Worm (Caenorhabditis elegans) whole organism, L4 larva: ENCODE measurements around the gene H35B03.1.

Source experiments
- D1046.2 ChIP-seq: fragments of 200-800 bp; sonication (Bioruptor generic); IDR thresholded peaks from 2 replicates; pipeline ENCODE4 v1.3.6; 2022; ENCODE audit warnings: missing genetic modification characterization, missing compliant biosample characterization
- F10B5.3 ChIP-seq: sonication (generic microtip); optimal IDR thresholded peaks from 2 replicates; lab custom pipeline; 2016; ENCODE audit warnings: mild to moderate bottlenecking, missing genetic modification characterization, missing compliant biosample characterization
- F37D6.2 ChIP-seq: sonication (generic microtip); optimal IDR thresholded peaks from 2 replicates; lab custom pipeline; 2016; ENCODE audit warnings: mild to moderate bottlenecking, missing genetic modification characterization, missing compliant biosample characterization
- R02D3.7 ChIP-seq: fragments of 150-350 bp; sonication (generic microtip); optimal IDR thresholded peaks from 3 replicates; lab custom pipeline; 2014; ENCODE audit warnings: missing biosample characterization, missing genetic modification characterization
- T20F7.1 ChIP-seq: fragments of 200-800 bp; sonication (Bioruptor generic); optimal IDR thresholded peaks from 2 replicates; lab custom pipeline; 2018; ENCODE audit warnings: mild to moderate bottlenecking, missing genetic modification characterization, missing compliant biosample characterization
- Y105C5A.15 ChIP-seq: fragments of 200-800 bp; sonication (Bioruptor generic); IDR thresholded peaks from 2 replicates; pipeline ENCODE4 v1.3.6; 2022; ENCODE audit warnings: missing genetic modification characterization, missing compliant biosample characterization
- Y48G9A.11 ChIP-seq: fragments of 200-800 bp; sonication (Bioruptor generic); IDR thresholded peaks from 2 replicates; pipeline ENCODE4 v1.3.6; 2022; ENCODE audit warnings: missing genetic modification reagents, missing genetic modification characterization, missing compliant biosample characterization
- ZK337.2 ChIP-seq: fragments of 200-800 bp; sonication (Bioruptor generic); IDR thresholded peaks from 2 replicates; pipeline ENCODE4 v1.3.6; 2022; ENCODE audit warnings: missing genetic modification reagents, missing genetic modification characterization, missing compliant biosample characterization
- ZK546.5 ChIP-seq, 2 experiments: sonication (generic microtip); optimal IDR thresholded peaks; 2 replicates each; lab custom pipeline; 2017; ENCODE audit warnings: missing biosample characterization in 2 of 2, missing genetic modification characterization in 2 of 2
- aly-2 ChIP-seq: sonication (generic microtip); optimal IDR thresholded peaks from 2 replicates; lab custom pipeline; 2018; ENCODE audit warnings: missing biosample characterization, missing genetic modification characterization
- ama-1 ChIP-seq: fragments of 150-350 bp; optimal IDR thresholded peaks from 2 replicates; lab custom pipeline; 2014; ENCODE audit warnings: inconsistent platforms, mixed read lengths
- arid-1 ChIP-seq: fragments of 200-800 bp; sonication (Bioruptor generic); conservative IDR thresholded peaks from 2 replicates; pipeline ENCODE4 v1.3.6; 2022; ENCODE audit warnings: missing genetic modification reagents, missing genetic modification characterization, missing compliant biosample characterization
- attf-4 ChIP-seq: sonication (generic microtip); optimal IDR thresholded peaks from 3 replicates; lab custom pipeline; 2017; ENCODE audit warnings: missing biosample characterization, missing genetic modification characterization
- ceh-20 ChIP-seq: fragments of 200-800 bp; sonication (Bioruptor generic); IDR thresholded peaks from 2 replicates; pipeline ENCODE4 v1.3.6; 2022; ENCODE audit warnings: missing genetic modification reagents, missing genetic modification characterization, missing compliant biosample characterization
- ceh-44 ChIP-seq: fragments of 200-800 bp; sonication (Bioruptor generic); IDR thresholded peaks from 2 replicates; pipeline ENCODE4 v1.3.6; 2022; ENCODE audit warnings: missing genetic modification reagents, missing genetic modification characterization, missing compliant biosample characterization
- ces-1 ChIP-seq: fragments of 150-350 bp; sonication (generic microtip); optimal IDR thresholded peaks from 4 replicates; lab custom pipeline; 2014; ENCODE audit warnings: missing biosample characterization, missing genetic modification reagents, missing genetic modification characterization
- daf-8 ChIP-seq: fragments of 200-800 bp; sonication (Bioruptor generic); IDR thresholded peaks from 2 replicates; pipeline ENCODE4 v1.3.6; 2022; ENCODE audit warnings: missing genetic modification characterization, missing compliant biosample characterization
- dmd-6 ChIP-seq: fragments of 200-800 bp; sonication (Bioruptor generic); IDR thresholded peaks from 2 replicates; pipeline ENCODE4 v1.3.6; 2022; ENCODE audit warnings: missing genetic modification reagents, missing genetic modification characterization, missing compliant biosample characterization
- dmd-8 ChIP-seq: fragments of 200-800 bp; sonication (Bioruptor generic); IDR thresholded peaks from 2 replicates; pipeline ENCODE4 v1.3.6; 2022; ENCODE audit warnings: missing genetic modification characterization, missing compliant biosample characterization
- egl-27 ChIP-seq: sonication (generic microtip); optimal IDR thresholded peaks from 3 replicates; lab custom pipeline; 2017; ENCODE audit warnings: missing biosample characterization, missing genetic modification reagents, missing genetic modification characterization
- egl-43 ChIP-seq: fragments of 200-800 bp; sonication (Bioruptor generic); IDR thresholded peaks from 2 replicates; pipeline ENCODE4 v1.3.6; 2022; ENCODE audit warnings: missing genetic modification reagents, missing genetic modification characterization, missing compliant biosample characterization
- hmg-1.1 ChIP-seq: fragments of 200-800 bp; sonication (Bioruptor generic); IDR thresholded peaks from 2 replicates; pipeline ENCODE4 v1.3.6; 2022; ENCODE audit warnings: missing genetic modification reagents, missing genetic modification characterization, missing compliant biosample characterization
- jun-1 ChIP-seq: fragments of 150-350 bp; optimal IDR thresholded peaks from 2 replicates; lab custom pipeline; 2014; ENCODE audit warnings: missing biosample characterization, missing genetic modification reagents, missing genetic modification characterization
- lim-7 ChIP-seq: fragments of 200-800 bp; sonication (Bioruptor generic); IDR thresholded peaks from 2 replicates; pipeline ENCODE4 v1.3.6; 2022; ENCODE audit warnings: missing genetic modification characterization, missing compliant biosample characterization
- lin-1 ChIP-seq: fragments of 200-800 bp; sonication (Bioruptor generic); IDR thresholded peaks from 2 replicates; pipeline ENCODE4 v1.3.6; 2022; ENCODE audit warnings: missing genetic modification reagents, missing genetic modification characterization, missing compliant biosample characterization
- lin-13 ChIP-seq: fragments of 150-350 bp; optimal IDR thresholded peaks from 2 replicates; lab custom pipeline; 2014; ENCODE audit warnings: missing biosample characterization, missing genetic modification reagents, missing genetic modification characterization
- lin-15B ChIP-seq: fragments of 150-350 bp; sonication (generic microtip); optimal IDR thresholded peaks from 3 replicates; lab custom pipeline; 2014; ENCODE audit warnings: missing biosample characterization, missing genetic modification characterization
- lin-29 ChIP-seq: fragments of 200-800 bp; sonication (Bioruptor generic); IDR thresholded peaks from 2 replicates; pipeline ENCODE4 v1.3.6; 2022; ENCODE audit warnings: missing genetic modification reagents, missing genetic modification characterization, missing compliant biosample characterization
- lin-38 ChIP-seq: fragments of 200-800 bp; sonication (Bioruptor generic); IDR thresholded peaks from 2 replicates; pipeline ENCODE4 v1.3.6; 2022; ENCODE audit warnings: missing genetic modification reagents, missing genetic modification characterization, missing compliant biosample characterization
- madf-5 ChIP-seq, 2 experiments: fragments of 200-800 bp; sonication (Bioruptor generic); IDR thresholded peaks; 2 replicates each; pipeline ENCODE4 v1.3.6; 2022; ENCODE audit warnings: missing compliant biosample characterization in 2 of 2, missing genetic modification characterization in 2 of 2
- mdt-29 ChIP-seq: fragments of 200-800 bp; sonication (Bioruptor generic); IDR thresholded peaks from 2 replicates; pipeline ENCODE4 v1.3.6; 2022; ENCODE audit warnings: missing genetic modification reagents, missing genetic modification characterization, missing compliant biosample characterization
- mep-1 ChIP-seq: fragments of 150-350 bp; sonication (generic microtip); optimal IDR thresholded peaks from 3 replicates; lab custom pipeline; 2014; ENCODE audit warnings: missing biosample characterization, missing genetic modification characterization
- mxl-2 ChIP-seq: fragments of 200-800 bp; sonication (Bioruptor generic); conservative IDR thresholded peaks from 2 replicates; pipeline ENCODE4 v1.3.6; 2022; ENCODE audit warnings: missing genetic modification reagents, missing genetic modification characterization, missing compliant biosample characterization
- nhr-10 ChIP-seq: fragments of 150-350 bp; optimal IDR thresholded peaks from 2 replicates; lab custom pipeline; 2014; ENCODE audit warnings: missing biosample characterization, missing genetic modification characterization
- nhr-102 ChIP-seq: sonication (generic microtip); optimal IDR thresholded peaks from 2 replicates; lab custom pipeline; 2016; ENCODE audit warnings: mild to moderate bottlenecking, missing genetic modification characterization, moderate library complexity, missing compliant biosample characterization
- nhr-11 ChIP-seq: fragments of 150-350 bp; optimal IDR thresholded peaks from 2 replicates; lab custom pipeline; 2014; ENCODE audit warnings: missing biosample characterization, missing genetic modification characterization
- nhr-111 ChIP-seq: fragments of 200-800 bp; sonication (Bioruptor generic); optimal IDR thresholded peaks from 2 replicates; lab custom pipeline; 2018; ENCODE audit warnings: mild to moderate bottlenecking, missing genetic modification characterization, missing compliant biosample characterization
- nhr-237 ChIP-seq: sonication (generic microtip); optimal IDR thresholded peaks from 2 replicates; lab custom pipeline; 2017; ENCODE audit warnings: missing biosample characterization, missing genetic modification characterization
- nhr-28 ChIP-seq: fragments of 150-350 bp; optimal IDR thresholded peaks from 2 replicates; lab custom pipeline; 2014; ENCODE audit warnings: missing biosample characterization, missing genetic modification characterization
- nhr-48 ChIP-seq: sonication (generic microtip); optimal IDR thresholded peaks from 2 replicates; lab custom pipeline; 2016; ENCODE audit warnings: mild to moderate bottlenecking, missing genetic modification characterization, missing compliant biosample characterization
- pha-4 ChIP-seq, 2 experiments: fragments of 150-350 bp in 1 of 2; fragments of 200-800 bp in 1 of 2; sonication (Bioruptor generic) in 1 of 2; IDR thresholded peaks in 1 of 2; optimal IDR thresholded peaks in 1 of 2; 2 replicates each; pipeline versions ENCODE4 v1.3.6 to Lab custom; 2014 to 2022; ENCODE audit warnings: missing genetic modification characterization in 2 of 2, missing genetic modification reagents in 2 of 2, missing biosample characterization in 1 of 2, missing compliant biosample characterization in 1 of 2
- pqm-1 ChIP-seq: sonication (generic microtip); optimal IDR thresholded peaks from 2 replicates; lab custom pipeline; 2017; ENCODE audit warnings: missing biosample characterization, missing genetic modification characterization
- saeg-2 ChIP-seq: fragments of 200-800 bp; sonication (Bioruptor generic); IDR thresholded peaks from 2 replicates; pipeline ENCODE4 v1.3.6; 2022; ENCODE audit warnings: missing genetic modification reagents, missing genetic modification characterization, missing compliant biosample characterization
- set-16 ChIP-seq: fragments of 200-800 bp; sonication (Bioruptor generic); IDR thresholded peaks from 2 replicates; pipeline ENCODE4 v1.3.6; 2022; ENCODE audit warnings: missing genetic modification reagents, missing genetic modification characterization, missing compliant biosample characterization
- spr-3 ChIP-seq: fragments of 200-800 bp; sonication (Bioruptor generic); optimal IDR thresholded peaks from 2 replicates; lab custom pipeline; 2018; ENCODE audit warnings: mild to moderate bottlenecking, missing genetic modification characterization, missing compliant biosample characterization
- tra-1 ChIP-seq: fragments of 200-800 bp; sonication (Bioruptor generic); IDR thresholded peaks from 2 replicates; pipeline ENCODE4 v1.3.6; 2022; ENCODE audit warnings: missing genetic modification reagents, missing genetic modification characterization, missing compliant biosample characterization
- unc-39 ChIP-seq: sonication (generic microtip); optimal IDR thresholded peaks from 2 replicates; lab custom pipeline; 2017; ENCODE audit warnings: missing biosample characterization, missing genetic modification characterization
- unc-62 ChIP-seq, 3 experiments: fragments of 150-350 bp in 1 of 3; sonication (generic microtip); optimal IDR thresholded peaks in 2 of 3; peaks in 1 of 3; 1 replicate in 1 of 3; 2 replicates in 2 of 3; lab custom pipeline; 2014 to 2017; ENCODE audit warnings: missing biosample characterization in 3 of 3, missing genetic modification characterization in 3 of 3, missing genetic modification reagents in 3 of 3, missing genotype in 1 of 3
- vab-7 ChIP-seq: fragments of 200-800 bp; sonication (Bioruptor generic); IDR thresholded peaks from 2 replicates; pipeline ENCODE4 v1.3.6; 2022; ENCODE audit warnings: missing genetic modification reagents, missing genetic modification characterization, missing compliant biosample characterization
- zip-2 ChIP-seq: fragments of 150-350 bp; optimal IDR thresholded peaks from 2 replicates; lab custom pipeline; 2014; ENCODE audit warnings: missing biosample characterization, missing genetic modification characterization
- ztf-11 ChIP-seq: fragments of 150-350 bp; optimal IDR thresholded peaks from 2 replicates; lab custom pipeline; 2014; ENCODE audit warnings: missing biosample characterization, missing genetic modification characterization

H35B03.1 gene

ce11 chrIV:5753954-5754543 lies 28.6 kb downstream of the H35B03.1 start (continued):
- peak; percentile 45; the same call in 1 of the 2 replicates for TF ChIP-seq lin-1 (GFP tag; lab: Robert Waterston, UW)
- no peak for TF ChIP-seq daf-8 (GFP tag; lab: Robert Waterston, UW)
- TF ChIP-seq nhr-10: peak; percentile 26
- no peak for TF ChIP-seq mdt-29
- peak; percentile 24 for TF ChIP-seq F37D6.2 (tag; lab: Kevin White, UChicago)
- TF ChIP-seq ceh-20 (GFP tag; lab: Robert Waterston, UW): peak; percentile 71
- no peak for TF ChIP-seq unc-39 (tag; lab: Kevin White, UChicago)
- no peak for TF ChIP-seq nhr-237 (tag; lab: Kevin White, UChicago)
- peak; percentile 18 for TF ChIP-seq pqm-1
- peak; percentile 12 for TF ChIP-seq T20F7.1 (GFP tag; lab: Kevin White, UChicago)
- TF ChIP-seq mep-1 (tag; lab: Kevin White, UChicago): peak; percentile 80
- no peak for TF ChIP-seq madf-5 (GFP tag; IDR thresholded peaks at IDR 0.05; lab: Robert Waterston, UW)
- peak; percentile 57 for TF ChIP-seq nhr-28 (tag; lab: Kevin White, UChicago)
- no peak for TF ChIP-seq lin-29 (GFP tag; lab: Robert Waterston, UW)
- TF ChIP-seq lin-15B (tag; lab: Kevin White, UChicago): no peak
- TF ChIP-seq ces-1: no peak
- TF ChIP-seq set-16 (GFP tag; lab: Robert Waterston, UW): no peak
- no peak for TF ChIP-seq ZK546.5 (tag; optimal IDR thresholded peaks at IDR 0.05; lab: Kevin White, UChicago)
- TF ChIP-seq lim-7: no peak
- TF ChIP-seq attf-4 (tag; lab: Kevin White, UChicago): no peak
- no peak for TF ChIP-seq vab-7 (GFP tag; lab: Robert Waterston, UW)
- TF ChIP-seq ceh-44 (GFP tag; lab: Robert Waterston, UW): no peak
- TF ChIP-seq zip-2 (tag; lab: Kevin White, UChicago): no peak
- TF ChIP-seq ama-1 (lab: Kevin White, UChicago): no peak
- TF ChIP-seq D1046.2 (GFP tag; lab: Robert Waterston, UW): no peak
- no peak for TF ChIP-seq spr-3 (GFP tag; lab: Kevin White, UChicago)
- 0 out of 2 replicates have a peak, but pooled peaks have one; percentile 11 for TF ChIP-seq arid-1 (GFP tag; lab: Robert Waterston, UW)
- TF ChIP-seq saeg-2: no peak
- peak in 1 of 2 experiments; percentile 93 for TF ChIP-seq unc-62 (GFP tag; optimal IDR thresholded peaks at IDR 0.05 in 1 of 2; lab: Kevin White, UChicago)
- TF ChIP-seq unc-62 (tag; optimal IDR thresholded peaks at IDR 0.05; lab: Kevin White, UChicago): no peak
- no peak for TF ChIP-seq nhr-111
- TF ChIP-seq ZK337.2 (GFP tag; lab: Robert Waterston, UW): no peak
- TF ChIP-seq lin-13 (GFP tag; lab: Kevin White, UChicago): no peak
- TF ChIP-seq nhr-11 (tag; lab: Kevin White, UChicago): peak; percentile 63
- TF ChIP-seq tra-1 (GFP tag; lab: Robert Waterston, UW): no peak
- no peak; the same call in 1 of the 2 replicates for TF ChIP-seq egl-43
- TF ChIP-seq dmd-6: peak; percentile 90
- no peak for TF ChIP-seq mxl-2 (GFP tag; lab: Robert Waterston, UW)
- no peak for TF ChIP-seq egl-27 (tag; lab: Kevin White, UChicago)
- no peak for TF ChIP-seq jun-1 (tag; lab: Kevin White, UChicago)
- peak; percentile 87 for TF ChIP-seq nhr-48
- peak; percentile 0 for TF ChIP-seq R02D3.7
- TF ChIP-seq dmd-8 (GFP tag; lab: Robert Waterston, UW): no peak
- TF ChIP-seq lin-38 (GFP tag; lab: Robert Waterston, UW): peak; percentile 43; the same call in 1 of the 2 replicates
- TF ChIP-seq Y48G9A.11: no peak
- TF ChIP-seq aly-2 (tag; lab: Kevin White, UChicago): no peak
- TF ChIP-seq nhr-102 (tag; lab: Kevin White, UChicago): peak; percentile 76
- TF ChIP-seq ztf-11 (tag; lab: Kevin White, UChicago): no peak
- no peak for TF ChIP-seq Y105C5A.15 (GFP tag; lab: Robert Waterston, UW)
- no peak for TF ChIP-seq F10B5.3
- peak; percentile 64 for TF ChIP-seq hmg-1.1
- TF ChIP-seq pha-4 (GFP tag; IDR thresholded peaks at IDR 0.05; lab: Robert Waterston, UW): peak; percentile 40; the same call in 1 of the 2 replicates
- peak; percentile 49 for TF ChIP-seq pha-4 (tag; optimal IDR thresholded peaks at IDR 0.05; lab: Kevin White, UChicago)
